Worm (Caenorhabditis elegans) whole organism, young adult: ENCODE data around the gene hum-4.

ENCODE experiments used
- F10E7.11 ChIP-seq: sonication (generic microtip); optimal IDR thresholded peaks from 2 replicates; lab custom pipeline; 2017; ENCODE audit warnings: mild to moderate bottlenecking, missing genetic modification characterization, moderate library complexity, missing compliant biosample characterization
- F33H1.4 ChIP-seq: fragments of 200-800 bp; sonication (Bioruptor generic); IDR thresholded peaks from 2 replicates; pipeline ENCODE4 v1.3.6; 2022; ENCODE audit warnings: missing genetic modification reagents, missing genetic modification characterization, missing compliant biosample characterization
- T07F8.4 ChIP-seq: sonication (generic microtip); optimal IDR thresholded peaks from 2 replicates; lab custom pipeline; 2016; ENCODE audit warnings: mild to moderate bottlenecking, missing genetic modification characterization, moderate library complexity, missing compliant biosample characterization
- bed-1 ChIP-seq: fragments of 200-800 bp; sonication (Bioruptor generic); IDR thresholded peaks from 2 replicates; pipeline ENCODE4 v1.3.6; 2022; ENCODE audit warnings: missing genetic modification reagents, missing genetic modification characterization, missing compliant biosample characterization
- hmg-20 ChIP-seq: fragments of 200-800 bp; sonication (Bioruptor generic); IDR thresholded peaks from 2 replicates; pipeline ENCODE4 v1.3.6; 2022; ENCODE audit warnings: missing genetic modification reagents, missing genetic modification characterization, missing compliant biosample characterization
- nhr-27 ChIP-seq: fragments of 200-800 bp; sonication (Bioruptor generic); optimal IDR thresholded peaks from 2 replicates; lab custom pipeline; 2018; ENCODE audit warnings: mild to moderate bottlenecking, missing genetic modification characterization, moderate library complexity, missing compliant biosample characterization
- rcor-1 ChIP-seq: fragments of 200-800 bp; sonication (Bioruptor generic); IDR thresholded peaks from 2 replicates; pipeline ENCODE4 v1.3.6; 2022; ENCODE audit warnings: missing genetic modification reagents, missing genetic modification characterization, missing compliant biosample characterization
- snpc-1.1 ChIP-seq: sonication (generic microtip); optimal IDR thresholded peaks from 2 replicates; lab custom pipeline; 2017; ENCODE audit warnings: missing genetic modification characterization, mild to moderate bottlenecking, missing compliant biosample characterization, antibody characterized with exemption, moderate library complexity, missing genotype, missing genetic modification reagents; ENCODE audit not compliant: insufficient read depth
- unc-62 ChIP-seq: fragments of 150-350 bp; optimal IDR thresholded peaks from 2 replicates; lab custom pipeline; 2014; ENCODE audit warnings: missing biosample characterization, missing genetic modification reagents, missing genetic modification characterization
- ztf-18 ChIP-seq: sonication (generic microtip); optimal IDR thresholded peaks from 2 replicates; lab custom pipeline; 2016; ENCODE audit warnings: missing genotype, mild to moderate bottlenecking, missing genetic modification characterization, missing compliant biosample characterization
- ztf-22 ChIP-seq: fragments of 200-800 bp; sonication (Bioruptor generic); optimal IDR thresholded peaks from 2 replicates; lab custom pipeline; 2018; ENCODE audit warnings: mild to moderate bottlenecking, missing genetic modification characterization, moderate library complexity, missing compliant biosample characterization

DNA sequence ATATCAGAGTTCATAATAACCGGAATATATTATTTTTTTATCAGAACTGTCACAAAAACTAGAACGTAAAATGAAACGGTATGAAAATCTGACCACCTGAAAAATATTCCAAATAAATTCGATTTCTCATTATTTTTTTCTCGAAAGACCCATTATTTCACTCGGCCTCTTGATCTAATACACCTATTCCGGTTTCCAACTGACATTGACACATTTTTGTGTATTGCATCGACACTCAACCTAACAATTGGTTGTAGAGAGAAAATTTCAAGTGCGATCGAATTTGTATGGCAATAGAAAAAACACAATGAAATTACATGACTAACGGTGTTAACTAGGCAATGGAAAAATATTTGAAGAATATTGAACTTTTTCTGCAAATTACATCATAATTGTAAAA lies 47.5 kb downstream of the hum-4 start:
- TF ChIP-seq ztf-22 (GFP tag; lab: Kevin White, UChicago) (no peak), bed-1 (no peak), snpc-1.1 (no peak), F10E7.11 (tag; lab: Kevin White, UChicago) (no peak), T07F8.4 (tag; lab: Kevin White, UChicago) (no peak), nhr-27 (tag; lab: Kevin White, UChicago) (no peak), rcor-1 (no peak), F33H1.4 (GFP tag; lab: Robert Waterston, UW) (no peak), hmg-20 (no peak), ztf-18 (tag; lab: Kevin White, UChicago) (no peak), unc-62 (GFP tag; lab: Kevin White, UChicago) (no peak)
